Fruit fly (Drosophila melanogaster) whole organism, embryonic: ENCODE measurements around the gene CG12075.
A peak's percentile ranks its signal among the peaks of the same experiment; 100 is the strongest.

Experiments used
- Asciz ChIP-seq: fragments of 200-800 bp; sonication (Bioruptor generic); optimal IDR thresholded peaks from 2 replicates; lab custom pipeline; 2017; ENCODE audit warnings: missing biosample characterization, mild to moderate bottlenecking, missing genetic modification characterization, missing genetic modification reagents
- CG11456 ChIP-seq: fragments of 200-800 bp; sonication (Bioruptor generic); IDR thresholded peaks from 3 replicates; pipeline ENCODE4 v1.3.6; 2022; ENCODE audit warnings: missing biosample characterization, missing genetic modification characterization
- CG12071 ChIP-seq: fragments of 200-800 bp; sonication (Bioruptor generic); optimal IDR thresholded peaks from 3 replicates; lab custom pipeline; 2018; ENCODE audit warnings: missing biosample characterization, mild to moderate bottlenecking, missing genetic modification characterization
- CG13624 ChIP-seq: fragments of 200-800 bp; sonication (Bioruptor generic); optimal IDR thresholded peaks from 2 replicates; lab custom pipeline; 2016; ENCODE audit warnings: missing biosample characterization, missing genetic modification characterization
- CG18476 ChIP-seq: fragments of 200-800 bp; sonication (Bioruptor generic); optimal IDR thresholded peaks from 2 replicates; lab custom pipeline; 2016; ENCODE audit warnings: missing biosample characterization, mild to moderate bottlenecking, missing genetic modification characterization
- CG18764 ChIP-seq: fragments of 200-800 bp; sonication (Bioruptor generic); optimal IDR thresholded peaks from 3 replicates; lab custom pipeline; 2016; ENCODE audit warnings: missing biosample characterization, missing genetic modification characterization
- CG2116 ChIP-seq: fragments of 200-800 bp; sonication (Bioruptor generic); optimal IDR thresholded peaks from 3 replicates; lab custom pipeline; 2018; ENCODE audit warnings: missing biosample characterization, mild to moderate bottlenecking, missing genetic modification characterization
- CG2199 ChIP-seq: fragments of 200-800 bp; sonication (Bioruptor generic); IDR thresholded peaks from 3 replicates; pipeline ENCODE4 v1.3.6; 2022; ENCODE audit warnings: missing biosample characterization, missing genetic modification characterization
- CG34422 ChIP-seq: fragments of 200-800 bp; sonication (Bioruptor generic); IDR thresholded peaks from 3 replicates; pipeline ENCODE4 v1.3.6; 2022; ENCODE audit warnings: missing biosample characterization, missing genetic modification characterization
- CG5953 ChIP-seq: fragments of 200-800 bp; sonication (Bioruptor generic); IDR thresholded peaks from 2 replicates; pipeline ENCODE4 v1.3.6; 2022; ENCODE audit warnings: missing biosample characterization, missing genetic modification characterization
- CG6765 ChIP-seq: fragments of 200-800 bp; sonication (Bioruptor generic); optimal IDR thresholded peaks from 3 replicates; lab custom pipeline; 2017; ENCODE audit warnings: missing biosample characterization, mild to moderate bottlenecking, missing genetic modification characterization
- CG7839 ChIP-seq: fragments of 200-800 bp; sonication (Bioruptor generic); optimal IDR thresholded peaks from 3 replicates; lab custom pipeline; 2018; ENCODE audit warnings: missing biosample characterization, mild to moderate bottlenecking, missing genetic modification characterization, moderate library complexity
- CG9215 ChIP-seq: fragments of 200-800 bp; sonication (Bioruptor generic); IDR thresholded peaks from 2 replicates; pipeline ENCODE4 v1.3.6; 2022; ENCODE audit warnings: missing biosample characterization, missing genetic modification characterization
- CG9609 ChIP-seq: fragments of 200-800 bp; sonication (Bioruptor generic); optimal IDR thresholded peaks from 3 replicates; lab custom pipeline; 2016; ENCODE audit warnings: missing biosample characterization, missing genetic modification characterization
- CG9727 ChIP-seq: fragments of 200-800 bp; sonication (Bioruptor generic); optimal IDR thresholded peaks from 3 replicates; lab custom pipeline; 2017; ENCODE audit warnings: missing biosample characterization, mild to moderate bottlenecking, missing genetic modification characterization
- Dfd ChIP-seq, 2 experiments: fragments of >200 bp; optimal IDR thresholded peaks; 2 replicates each; lab custom pipeline; 2017; ENCODE audit warnings: missing biosample characterization in 2 of 2, missing genetic modification characterization in 2 of 2
- Dref ChIP-seq: fragments of 200-800 bp; sonication (Bioruptor generic); IDR thresholded peaks from 2 replicates; pipeline ENCODE4 v1.3.6; 2022; ENCODE audit warnings: missing biosample characterization, missing genetic modification characterization
- ERR ChIP-seq: fragments of 200-800 bp; sonication (Bioruptor generic); optimal IDR thresholded peaks from 2 replicates; lab custom pipeline; 2016; ENCODE audit warnings: missing biosample characterization, missing genetic modification characterization
- Hmr ChIP-seq: fragments of 200-800 bp; sonication (Bioruptor generic); optimal IDR thresholded peaks from 3 replicates; lab custom pipeline; 2017; ENCODE audit warnings: mild to moderate bottlenecking, missing biosample characterization, missing genetic modification reagents, missing genetic modification characterization
- Hr39 ChIP-seq: fragments of >200 bp; optimal IDR thresholded peaks from 2 replicates; lab custom pipeline; 2017
- Hr51 ChIP-seq, 2 experiments: fragments of 200-800 bp; sonication (Bioruptor generic); optimal IDR thresholded peaks; 2 replicates in 1 of 2; 3 replicates in 1 of 2; lab custom pipeline; 2016 to 2018; ENCODE audit warnings: missing biosample characterization in 2 of 2, missing genetic modification characterization in 2 of 2, mild to moderate bottlenecking in 1 of 2, moderate library complexity in 1 of 2
- Hr78 ChIP-seq, 2 experiments: fragments of 200-800 bp in 1 of 2; fragments of >200 bp in 1 of 2; sonication (Bioruptor generic) in 1 of 2; optimal IDR thresholded peaks; 2 replicates each; lab custom pipeline; 2017 to 2019; ENCODE audit warnings: missing biosample characterization in 2 of 2, missing genetic modification characterization in 2 of 2, mild to moderate bottlenecking in 1 of 2, moderate library complexity in 1 of 2
- Lhr ChIP-seq: fragments of 200-800 bp; sonication (Bioruptor generic); optimal IDR thresholded peaks from 3 replicates; lab custom pipeline; 2017; ENCODE audit warnings: mild to moderate bottlenecking, missing biosample characterization, missing genetic modification reagents, missing genetic modification characterization
- MBD-R2 ChIP-seq: fragments of 200-800 bp; sonication (Bioruptor generic); IDR thresholded peaks from 2 replicates; pipeline ENCODE4 v1.3.6; 2022; ENCODE audit warnings: missing biosample characterization, missing genetic modification characterization
- Mad ChIP-seq: fragments of 200-800 bp; sonication (Bioruptor generic); optimal IDR thresholded peaks from 2 replicates; lab custom pipeline; 2016; ENCODE audit warnings: missing biosample characterization, missing genetic modification characterization
- Neu2 ChIP-seq: fragments of 200-800 bp; sonication (Bioruptor generic); optimal IDR thresholded peaks from 3 replicates; lab custom pipeline; 2016; ENCODE audit warnings: missing biosample characterization, missing genetic modification characterization, borderline replicate concordance
- Scr ChIP-seq: fragments of 200-800 bp; sonication (Bioruptor generic); IDR thresholded peaks from 2 replicates; pipeline ENCODE4 v1.3.6; 2022; ENCODE audit warnings: missing biosample characterization, missing genetic modification characterization; ENCODE audit not compliant: partially characterized antibody
- Taf1 ChIP-seq: fragments of 200-800 bp; sonication (Bioruptor generic); IDR thresholded peaks from 2 replicates; pipeline ENCODE4 v1.3.6; 2022; ENCODE audit warnings: missing biosample characterization, missing genetic modification characterization
- al ChIP-seq: fragments of 200-800 bp; sonication (Bioruptor generic); IDR thresholded peaks from 2 replicates; pipeline ENCODE4 v1.3.6; 2022; ENCODE audit warnings: missing biosample characterization, missing genetic modification characterization
- croc ChIP-seq: fragments of 200-800 bp; sonication (Bioruptor generic); conservative IDR thresholded peaks from 3 replicates; pipeline ENCODE4 v1.3.6; 2022; ENCODE audit warnings: missing biosample characterization, missing genetic modification characterization
- crol ChIP-seq: fragments of 200-800 bp; sonication (Bioruptor generic); IDR thresholded peaks from 2 replicates; pipeline ENCODE4 v1.3.6; 2022; ENCODE audit warnings: missing biosample characterization, missing genetic modification characterization
- dmrt11E ChIP-seq: fragments of 200-800 bp; sonication (Bioruptor generic); optimal IDR thresholded peaks from 3 replicates; lab custom pipeline; 2018; ENCODE audit warnings: missing biosample characterization, mild to moderate bottlenecking, missing genetic modification characterization, moderate library complexity
- eve ChIP-seq, 2 experiments: fragments of >200 bp; optimal IDR thresholded peaks; 2 replicates each; lab custom pipeline; 2017; ENCODE audit warnings: missing biosample characterization in 2 of 2, missing genetic modification characterization in 2 of 2
- ewg ChIP-seq: fragments of 200-800 bp; sonication (Bioruptor generic); optimal IDR thresholded peaks from 3 replicates; lab custom pipeline; 2017; ENCODE audit warnings: mild to moderate bottlenecking, missing biosample characterization, missing genetic modification reagents, missing genetic modification characterization
- ftz-f1 ChIP-seq: fragments of 200-800 bp; sonication (Bioruptor generic); optimal IDR thresholded peaks from 2 replicates; lab custom pipeline; 2016; ENCODE audit warnings: missing biosample characterization, missing genetic modification characterization
- gem ChIP-seq: fragments of 200-800 bp; sonication (Bioruptor generic); optimal IDR thresholded peaks from 2 replicates; lab custom pipeline; 2019; ENCODE audit warnings: missing biosample characterization, mild to moderate bottlenecking, missing genetic modification characterization, moderate library complexity
- hb ChIP-seq: fragments of 200-800 bp; sonication (Bioruptor generic); IDR thresholded peaks from 3 replicates; pipeline ENCODE4 v1.3.6; 2022; ENCODE audit warnings: missing biosample characterization, missing genetic modification characterization; ENCODE audit not compliant: partially characterized antibody
- lmd ChIP-seq: fragments of 200-800 bp; sonication (Bioruptor generic); IDR thresholded peaks from 2 replicates; pipeline ENCODE4 v1.3.6; 2022; ENCODE audit warnings: missing biosample characterization, missing genetic modification characterization
- mam ChIP-seq: fragments of 200-800 bp; sonication (Bioruptor generic); optimal IDR thresholded peaks from 3 replicates; lab custom pipeline; 2016; ENCODE audit warnings: missing biosample characterization, missing genetic modification characterization
- org-1 ChIP-seq: fragments of 200-800 bp; sonication (Bioruptor generic); optimal IDR thresholded peaks from 2 replicates; lab custom pipeline; 2017; ENCODE audit warnings: missing biosample characterization, missing genetic modification characterization
- p53 ChIP-seq: fragments of 200-800 bp; sonication (Bioruptor generic); optimal IDR thresholded peaks from 2 replicates; lab custom pipeline; 2016; ENCODE audit warnings: missing biosample characterization, missing genetic modification characterization
- sc ChIP-seq, 3 experiments: fragments of >200 bp in 2 of 3; fragments of 200-800 bp in 1 of 3; sonication (Bioruptor generic) in 1 of 3; optimal IDR thresholded peaks; 2 replicates in 2 of 3; 3 replicates in 1 of 3; lab custom pipeline; 2017; ENCODE audit warnings: mild to moderate bottlenecking in 1 of 3, missing biosample characterization in 1 of 3, missing genetic modification characterization in 1 of 3, missing genetic modification reagents in 1 of 3
- sd ChIP-seq: fragments of 200-800 bp; sonication (Bioruptor generic); optimal IDR thresholded peaks from 3 replicates; lab custom pipeline; 2018; ENCODE audit warnings: missing biosample characterization, mild to moderate bottlenecking, missing genetic modification characterization, moderate library complexity
- slou ChIP-seq: fragments of 200-800 bp; sonication (Bioruptor generic); optimal IDR thresholded peaks from 3 replicates; lab custom pipeline; 2016; ENCODE audit warnings: missing biosample characterization, missing genetic modification characterization
- tup ChIP-seq: fragments of 200-800 bp; sonication (Bioruptor generic); optimal IDR thresholded peaks from 2 replicates; lab custom pipeline; 2016; ENCODE audit warnings: missing biosample characterization, mild to moderate bottlenecking, missing genetic modification characterization, moderate library complexity
- unc-4 ChIP-seq: fragments of 200-800 bp; sonication (Bioruptor generic); IDR thresholded peaks from 2 replicates; pipeline ENCODE4 v1.3.6; 2022; ENCODE audit warnings: missing biosample characterization, missing genetic modification characterization; ENCODE audit not compliant: partially characterized antibody
- zfh1 ChIP-seq: fragments of 200-800 bp; sonication (Bioruptor generic); IDR thresholded peaks from 3 replicates; pipeline ENCODE4 v1.3.6; 2022; ENCODE audit warnings: missing biosample characterization, missing genetic modification characterization

The CG12075 gene

dm6 chrX:8863554-8864498 lies 25.7 kb downstream of the CG12075 start (continued):
- TF ChIP-seq CG18476 (GFP tag; lab: Kevin White, UChicago) (no peak), p53 (GFP tag; lab: Kevin White, UChicago) (no peak), CG11456 (peak; percentile 59; the same call in 1 of the 3 replicates), zfh1 (GFP tag; lab: Robert Waterston, UW) (peak; percentile 71; the same call in 2 of the 3 replicates), croc (GFP tag; lab: Robert Waterston, UW) (peak; percentile 67; the same call in 2 of the 3 replicates), Lhr (peak; percentile 23), ftz-f1 (GFP tag; lab: Kevin White, UChicago) (no peak), Taf1 (GFP tag; lab: Robert Waterston, UW) (0 out of 2 replicates have a peak, but pooled peaks have one; percentile 12), unc-4 (GFP tag; lab: Robert Waterston, UW) (no peak), hb (no peak), CG9609 (GFP tag; lab: Kevin White, UChicago) (peak; percentile 21), eve (GFP tag; optimal IDR thresholded peaks at IDR 0.05; lab: Kevin White, UChicago) (peak in 1 of 2 experiments; percentile 90), Hr39 (no peak), CG9727 (peak; percentile 87), slou (peak; percentile 15), al (GFP tag; lab: Robert Waterston, UW) (peak; percentile 77; the same call in 1 of the 2 replicates), Asciz (GFP tag; lab: Kevin White, UChicago) (peak; percentile 82), CG12071 (GFP tag; lab: Kevin White, UChicago) (peak; percentile 6), CG9215 (GFP tag; lab: Robert Waterston, UW) (peak; percentile 76), ewg (GFP tag; lab: Kevin White, UChicago) (peak; percentile 57), CG7839 (peak; percentile 94), Hmr (GFP tag; lab: Kevin White, UChicago) (peak; percentile 81), Dref (GFP tag; lab: Robert Waterston, UW) (peak; percentile 4; the same call in 1 of the 2 replicates), Hr51 (GFP tag; optimal IDR thresholded peaks at IDR 0.05; lab: Kevin White, UChicago) (peak in 1 of 2 experiments; percentile 83), Hr78 (GFP tag; optimal IDR thresholded peaks at IDR 0.05; lab: Kevin White, UChicago) (peak in 1 of 2 experiments; percentile 52), Scr (GFP tag; lab: Robert Waterston, UW) (no peak), MBD-R2 (peak; percentile 64), sc (optimal IDR thresholded peaks at IDR 0.05; lab: Kevin White, UChicago) (no peak), sc (GFP tag; optimal IDR thresholded peaks at IDR 0.05; lab: Kevin White, UChicago) (peak; percentile 62), Neu2 (no peak), CG13624 (GFP tag; lab: Kevin White, UChicago) (no peak), gem (tag; lab: Kevin White, UChicago) (peak; percentile 89), CG5953 (GFP tag; lab: Robert Waterston, UW) (no peak), CG34422 (GFP tag; lab: Robert Waterston, UW) (peak; percentile 81; the same call in 2 of the 3 replicates), ERR (GFP tag; lab: Kevin White, UChicago) (no peak), CG6765 (GFP tag; lab: Kevin White, UChicago) (peak; percentile 74), Dfd (GFP tag; optimal IDR thresholded peaks at IDR 0.05; lab: Kevin White, UChicago) (no peak), CG2116 (GFP tag; lab: Kevin White, UChicago) (no peak), lmd (GFP tag; lab: Robert Waterston, UW) (peak; percentile 84), dmrt11E (tag; lab: Kevin White, UChicago) (peak; percentile 82), mam (GFP tag; lab: Kevin White, UChicago) (peak; percentile 48), CG2199 (GFP tag; lab: Robert Waterston, UW) (no peak), crol (peak; percentile 90), sd (tag; lab: Kevin White, UChicago) (no peak), Mad (GFP tag; lab: Kevin White, UChicago) (no peak), org-1 (GFP tag; lab: Kevin White, UChicago) (peak; percentile 64), CG18764 (GFP tag; lab: Kevin White, UChicago) (peak; percentile 6), tup (GFP tag; lab: Kevin White, UChicago) (no peak)
